Worm (Caenorhabditis elegans) whole organism, L2 larva: ENCODE measurements around the gene lpr-6.

ENCODE experiments used
- Y55F3AM.14 ChIP-seq: fragments of 200-800 bp; sonication (Bioruptor generic); optimal IDR thresholded peaks from 2 replicates; lab custom pipeline; 2018; ENCODE audit warnings: mild to moderate bottlenecking, missing genetic modification characterization, missing compliant biosample characterization
- ceh-16 ChIP-seq: fragments of 150-350 bp; optimal IDR thresholded peaks from 2 replicates; lab custom pipeline; 2014; ENCODE audit warnings: missing biosample characterization, missing genetic modification characterization
- elt-3 ChIP-seq: sonication (generic microtip); optimal IDR thresholded peaks from 2 replicates; lab custom pipeline; 2017; ENCODE audit warnings: missing biosample characterization, missing genetic modification characterization
- fos-1 ChIP-seq: fragments of 150-350 bp; optimal IDR thresholded peaks from 2 replicates; lab custom pipeline; 2014; ENCODE audit warnings: missing biosample characterization, missing genetic modification characterization
- lin-11 ChIP-seq: fragments of 150-350 bp; sonication (generic microtip); optimal IDR thresholded peaks from 2 replicates; lab custom pipeline; 2014; ENCODE audit warnings: missing biosample characterization, missing genetic modification characterization, inconsistent platforms, mixed read lengths
- mbf-1 ChIP-seq: sonication (generic microtip); optimal IDR thresholded peaks from 2 replicates; lab custom pipeline; 2017; ENCODE audit warnings: missing biosample characterization, missing genetic modification characterization
- nhr-11 ChIP-seq: fragments of 150-350 bp; optimal IDR thresholded peaks from 2 replicates; lab custom pipeline; 2014; ENCODE audit warnings: missing biosample characterization, missing genetic modification characterization
- nhr-21 ChIP-seq: fragments of 150-350 bp; optimal IDR thresholded peaks from 2 replicates; lab custom pipeline; 2014; ENCODE audit warnings: missing biosample characterization, missing genetic modification characterization
- nhr-237 ChIP-seq: fragments of 150-350 bp; optimal IDR thresholded peaks from 2 replicates; lab custom pipeline; 2014; ENCODE audit warnings: missing biosample characterization, missing genetic modification characterization
- snpc-4 ChIP-seq: fragments of 150-350 bp; optimal IDR thresholded peaks from 2 replicates; lab custom pipeline; 2014; ENCODE audit warnings: missing biosample characterization, missing genetic modification characterization
- unc-62 ChIP-seq: fragments of 150-350 bp; optimal IDR thresholded peaks from 2 replicates; lab custom pipeline; 2014; ENCODE audit warnings: missing biosample characterization, missing genetic modification reagents, missing genetic modification characterization
- zag-1 ChIP-seq: fragments of 150-350 bp; optimal IDR thresholded peaks from 2 replicates; lab custom pipeline; 2014; ENCODE audit warnings: missing biosample characterization, missing genetic modification characterization
- ztf-11 ChIP-seq: sonication (generic microtip); optimal IDR thresholded peaks from 2 replicates; lab custom pipeline; 2017; ENCODE audit warnings: missing biosample characterization, missing genetic modification characterization

DNA sequence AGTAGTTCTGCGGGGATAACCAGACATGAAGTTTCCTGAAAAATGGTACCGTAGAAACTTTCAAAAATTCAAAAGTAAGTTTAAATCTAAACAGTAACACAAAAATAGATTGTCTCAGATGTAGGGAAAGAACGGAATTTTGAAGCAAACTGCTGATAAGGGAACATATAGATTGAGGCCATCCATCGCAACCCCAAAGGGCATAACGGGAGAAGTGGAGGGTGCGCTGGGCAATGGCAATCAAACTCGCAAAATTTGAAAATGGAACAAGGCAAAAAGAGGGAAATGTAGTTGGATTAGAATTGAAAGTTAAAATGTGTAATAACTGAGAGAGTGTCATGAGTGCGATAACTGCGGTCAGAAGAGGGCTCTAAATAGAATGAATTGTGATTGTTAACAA, 43.4 kb downstream of the lpr-6 start:
- no peak for TF ChIP-seq snpc-4 (tag; lab: Kevin White, UChicago)
- no peak for TF ChIP-seq Y55F3AM.14 (GFP tag; lab: Kevin White, UChicago)
- TF ChIP-seq unc-62 (GFP tag; lab: Kevin White, UChicago), result no peak
- TF ChIP-seq nhr-11, result no peak
- TF ChIP-seq ztf-11 (tag; lab: Kevin White, UChicago), result no peak
- TF ChIP-seq nhr-237 (tag; lab: Kevin White, UChicago), result no peak
- no peak for TF ChIP-seq ceh-16
- no peak for TF ChIP-seq lin-11 (tag; lab: Kevin White, UChicago)
- TF ChIP-seq fos-1 (tag; lab: Kevin White, UChicago), result no peak
- TF ChIP-seq nhr-21 (tag; lab: Kevin White, UChicago), result no peak
- no peak for TF ChIP-seq elt-3 (tag; lab: Kevin White, UChicago)
- TF ChIP-seq mbf-1 (tag; lab: Kevin White, UChicago), result no peak
- TF ChIP-seq zag-1 (tag; lab: Kevin White, UChicago), result no peak
